Fruit fly (Drosophila melanogaster) Kc167 (cell line): ENCODE data around the gene CG17625.

Experiments used
- Myc ChIP-seq: fragments of >200 bp; optimal IDR thresholded peaks from 2 replicates; lab custom pipeline; 2017; ENCODE audit warnings: missing external identifiers
- Sin3A ChIP-seq: fragments of >200 bp; optimal IDR thresholded peaks from 2 replicates; lab custom pipeline; 2018; ENCODE audit warnings: missing external identifiers
- h ChIP-seq: fragments of >200 bp; optimal IDR thresholded peaks from 3 replicates; lab custom pipeline; 2018; ENCODE audit warnings: missing external identifiers
- insv ChIP-seq: fragments of >200 bp; optimal IDR thresholded peaks from 3 replicates; lab custom pipeline; 2018; ENCODE audit warnings: missing external identifiers
- psq ChIP-seq: fragments of >200 bp; optimal IDR thresholded peaks from 2 replicates; lab custom pipeline; 2017; ENCODE audit warnings: missing external identifiers
- ttk ChIP-seq: sonication (Bioruptor generic); optimal IDR thresholded peaks from 2 replicates; lab custom pipeline; 2017; ENCODE audit warnings: missing external identifiers

- TF ChIP-seq Sin3A (lab: Kevin White, UChicago): no peak
- no peak for TF ChIP-seq insv (lab: Kevin White, UChicago)
- TF ChIP-seq psq: no peak
- no peak for TF ChIP-seq ttk (lab: Kevin White, UChicago)
- no peak for TF ChIP-seq Myc (lab: Kevin White, UChicago)
- no peak for TF ChIP-seq h
Measured at dm6 chr3R:22732995-22733394, 46.3 kb downstream of the CG17625 start.
